Worm (Caenorhabditis elegans) whole organism, L4/young adult: ENCODE measurements around the gene bath-31.

Experiments
- W03F9.2 ChIP-seq: fragments of 150-350 bp; optimal IDR thresholded peaks from 2 replicates; lab custom pipeline; 2014; ENCODE audit warnings: missing biosample characterization, missing genetic modification characterization
- dao-5 ChIP-seq: sonication (generic microtip); optimal IDR thresholded peaks from 2 replicates; lab custom pipeline; 2016; ENCODE audit warnings: missing genotype, missing genetic modification characterization, moderate library complexity, missing compliant biosample characterization
- him-1 ChIP-seq: sonication (generic microtip); optimal IDR thresholded peaks from 2 replicates; lab custom pipeline; 2016; ENCODE audit warnings: missing genotype, missing genetic modification reagents, missing genetic modification characterization, missing compliant biosample characterization

Gene bath-31

DNA sequence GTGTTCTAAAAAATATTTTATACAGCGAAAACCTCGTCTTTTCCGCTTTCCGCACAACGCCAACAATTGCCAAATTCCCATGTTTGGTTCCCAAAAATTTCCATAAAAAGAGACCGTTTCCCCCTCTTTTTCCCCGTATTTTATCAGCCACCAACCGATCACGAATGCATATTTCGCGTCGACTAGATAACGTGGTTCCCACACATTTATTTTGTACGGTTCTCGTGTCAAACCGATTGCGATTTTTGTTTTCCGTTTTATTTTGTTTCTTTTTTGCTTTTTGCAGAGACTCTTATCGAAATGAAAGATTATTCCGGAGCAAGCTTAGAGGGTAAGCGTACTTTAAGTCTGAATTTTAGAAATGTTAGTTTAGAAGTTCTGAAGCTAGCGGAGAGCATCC lies 10.8 kb upstream of the bath-31 start, which contains the start of gene C46E10.3:
Gene C46E10.3 (plus strand): TSS at position 301 of the 400 bp plus-strand sequence.
- TF ChIP-seq W03F9.2 (tag; lab: Kevin White, UChicago): no peak
- TF ChIP-seq him-1 (tag; lab: Kevin White, UChicago): no peak
- TF ChIP-seq dao-5 (tag; lab: Kevin White, UChicago): no peak

DNA sequence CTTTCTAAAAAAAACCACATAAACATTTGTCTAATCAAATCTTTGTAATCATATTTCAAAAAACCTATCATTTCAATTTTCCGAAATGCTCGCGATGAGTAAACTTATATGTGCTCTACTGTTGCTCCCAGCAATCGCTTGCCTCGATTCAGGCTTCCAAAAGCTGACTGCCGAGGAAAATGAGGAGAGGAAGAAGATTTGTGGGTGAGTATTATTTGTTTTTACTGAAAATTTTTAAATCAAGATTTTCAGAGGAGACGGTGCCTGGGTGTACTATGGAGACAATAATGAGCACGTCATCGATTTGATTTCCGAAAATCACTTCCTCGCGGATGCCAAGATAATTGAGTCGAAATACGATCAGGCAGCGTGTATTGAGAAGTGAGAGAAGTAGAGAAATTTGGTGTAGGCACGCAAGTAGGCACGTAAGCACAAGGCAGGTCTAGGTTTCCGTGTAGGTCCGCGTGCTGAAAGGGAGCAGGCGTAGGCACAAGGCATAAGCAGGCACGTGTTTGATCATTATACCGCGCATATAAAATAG lies 7.5 kb upstream of the bath-31 start, which contains the start of gene C46E10.1:
Gene C46E10.1 (plus strand): TSS at position 51 of the 541 bp plus-strand sequence.
- TF ChIP-seq him-1 (tag; lab: Kevin White, UChicago): no peak

DNA sequence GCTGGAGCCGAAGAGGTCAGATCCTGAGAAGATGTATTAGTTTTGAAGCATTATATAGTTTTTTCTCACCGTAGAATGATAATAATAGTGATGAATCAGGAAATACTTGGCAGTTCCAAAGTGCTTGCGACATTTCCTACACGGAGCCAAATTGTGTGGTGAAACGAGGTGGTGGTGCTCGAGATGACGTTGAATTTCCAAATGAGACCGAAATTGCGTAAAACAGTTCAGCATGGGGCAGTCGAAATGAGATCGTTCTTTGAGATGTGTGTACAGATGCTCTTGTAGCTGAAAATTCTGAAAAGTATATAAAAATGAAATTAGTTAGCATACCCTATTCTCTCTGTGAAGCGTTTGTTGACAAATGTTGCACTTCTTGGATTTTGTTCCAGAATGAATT lies 3.8 kb upstream of the bath-31 start, which contains the start of gene C46E10.8:
Gene C46E10.8 (minus strand): TSS at position 101 of the 400 bp plus-strand sequence.
- no peak for TF ChIP-seq W03F9.2 (tag; lab: Kevin White, UChicago)
- no peak for TF ChIP-seq dao-5 (tag; lab: Kevin White, UChicago)
- TF ChIP-seq him-1 (tag; lab: Kevin White, UChicago): no peak

DNA sequence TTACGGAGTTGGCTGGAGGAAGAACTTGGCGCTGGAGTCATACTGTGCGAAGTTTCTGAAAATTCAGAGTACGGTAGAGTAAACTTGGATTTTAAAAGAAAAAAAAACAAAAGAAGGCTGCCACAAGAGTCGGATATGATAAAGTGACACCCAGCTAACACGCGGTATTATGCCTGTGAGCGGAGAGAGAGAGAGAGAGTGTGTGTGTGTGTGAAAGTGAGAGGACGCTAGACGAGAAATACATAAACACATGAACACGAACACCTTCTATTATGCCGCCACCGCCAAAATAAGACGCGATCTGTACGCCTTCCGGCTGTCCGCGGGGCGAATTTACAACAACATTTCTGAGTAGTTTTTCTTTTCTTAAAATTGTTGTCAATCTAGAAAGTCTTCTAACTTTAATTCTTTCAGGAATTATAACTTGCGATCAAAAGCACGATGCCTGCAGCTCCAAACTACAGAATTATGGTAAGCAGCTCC lies 5.2 kb downstream of the bath-31 start, which contains the start of gene F12E12.6:
Gene F12E12.6 (minus strand): TSS at position 51 of the 483 bp plus-strand sequence.
- TF ChIP-seq W03F9.2 (tag; lab: Kevin White, UChicago) (no peak), dao-5 (tag; lab: Kevin White, UChicago) (no peak), him-1 (tag; lab: Kevin White, UChicago) (no peak)

DNA sequence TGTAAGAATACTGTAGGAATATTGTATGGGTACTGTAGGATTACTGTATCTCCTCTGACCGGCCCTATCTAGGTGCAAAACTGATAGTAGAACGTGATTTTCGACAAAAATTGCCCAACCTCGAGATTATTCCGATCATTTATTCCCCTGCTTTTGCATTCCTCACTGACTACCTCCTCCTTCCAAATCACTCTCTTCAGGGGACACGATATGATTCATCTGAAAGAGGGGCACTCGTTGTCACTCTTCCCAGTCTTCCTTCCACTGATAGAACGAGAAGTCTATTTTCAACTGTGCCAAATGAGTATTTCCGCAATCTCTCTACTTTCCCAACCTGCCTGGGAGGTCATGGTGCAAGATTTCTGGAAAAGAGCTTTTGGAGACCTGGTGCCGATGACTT lies 7.9 kb downstream of the bath-31 start, which contains the start of gene F12E12.2:
Gene F12E12.2 (plus strand): TSS at position 301 of the 400 bp plus-strand sequence.
- no peak for TF ChIP-seq him-1 (tag; lab: Kevin White, UChicago)
- TF ChIP-seq dao-5 (tag; lab: Kevin White, UChicago): no peak
- no peak for TF ChIP-seq W03F9.2 (tag; lab: Kevin White, UChicago)

DNA sequence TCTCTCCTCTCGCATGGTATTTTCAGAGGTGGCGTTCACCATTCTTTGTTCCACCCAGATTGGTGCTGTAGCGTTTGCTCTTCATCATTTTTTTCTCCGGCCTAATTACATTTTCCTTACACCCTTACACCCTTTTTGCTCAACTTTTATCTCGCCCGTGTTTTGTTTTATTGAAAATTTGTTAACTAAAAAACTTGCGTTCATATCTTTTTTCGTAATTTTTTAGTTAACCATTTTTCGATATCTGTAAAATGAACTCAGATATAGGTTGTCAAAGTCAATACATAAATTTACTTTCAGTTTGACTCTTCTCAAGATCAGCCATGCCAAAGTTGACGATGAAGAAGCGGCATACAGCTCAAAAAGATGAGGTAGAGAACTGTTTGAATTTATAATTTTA lies 9.8 kb downstream of the bath-31 start, which contains the start of gene F12E12.1:
Gene F12E12.1 (plus strand): TSS at position 301 of the 400 bp plus-strand sequence.
- no peak for TF ChIP-seq him-1 (tag; lab: Kevin White, UChicago)
- TF ChIP-seq dao-5 (tag; lab: Kevin White, UChicago): no peak
- TF ChIP-seq W03F9.2 (tag; lab: Kevin White, UChicago): no peak

DNA sequence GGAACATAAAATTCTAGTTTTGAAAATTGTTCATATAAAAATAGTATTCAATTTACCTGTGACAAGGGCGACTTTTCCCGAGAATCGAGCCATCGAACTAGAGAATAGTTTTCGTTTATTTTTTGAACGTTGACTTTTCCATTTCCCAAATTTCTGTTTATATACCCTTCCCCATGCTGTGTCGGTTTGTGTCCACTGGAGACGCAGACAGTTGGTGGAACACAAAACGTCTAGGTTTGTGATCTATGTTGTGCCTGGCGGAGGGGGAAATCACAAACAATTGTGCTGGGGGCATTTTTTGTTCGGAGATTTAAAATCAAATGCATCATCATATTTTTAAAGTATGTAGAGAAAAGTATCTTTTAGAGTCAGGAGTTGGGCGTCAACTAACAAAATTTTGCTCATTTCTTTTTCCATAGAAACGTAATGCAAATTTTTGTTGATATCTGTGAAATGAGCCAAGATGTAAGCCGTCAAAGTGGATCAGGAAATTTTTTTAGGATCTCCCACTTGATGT lies 12.0 kb downstream of the bath-31 start, which contains the start of gene nta-1:
Gene nta-1 (minus strand): TSS at position 131 of the 517 bp plus-strand sequence.
- TF ChIP-seq him-1 (tag; lab: Kevin White, UChicago) (no peak), dao-5 (tag; lab: Kevin White, UChicago) (no peak), W03F9.2 (tag; lab: Kevin White, UChicago) (no peak)

DNA sequence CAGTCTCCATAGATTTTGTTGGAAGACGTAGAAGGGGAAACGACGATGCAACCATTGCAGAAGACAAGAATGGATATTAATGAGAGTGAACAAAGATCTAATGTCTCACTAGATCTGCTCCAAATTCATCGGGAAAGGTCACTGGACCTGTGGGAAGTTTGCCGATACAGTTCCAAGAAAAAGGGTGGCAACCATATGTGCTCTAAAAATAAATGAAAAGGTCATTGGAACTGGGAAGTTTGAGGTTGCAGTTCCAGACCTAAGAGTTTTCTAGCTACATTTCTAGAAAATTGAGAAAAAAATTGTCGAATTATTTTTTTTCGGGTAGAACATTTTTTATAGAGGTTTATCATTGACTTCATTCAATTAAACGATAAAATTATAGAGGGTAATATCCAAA lies 15.6 kb downstream of the bath-31 start, which contains the start of gene fbxb-92:
Gene fbxb-92 (minus strand): TSS at position 101 of the 400 bp plus-strand sequence.
- TF ChIP-seq him-1 (tag; lab: Kevin White, UChicago): no peak
- TF ChIP-seq dao-5 (tag; lab: Kevin White, UChicago): no peak
- TF ChIP-seq W03F9.2 (tag; lab: Kevin White, UChicago): no peak

DNA sequence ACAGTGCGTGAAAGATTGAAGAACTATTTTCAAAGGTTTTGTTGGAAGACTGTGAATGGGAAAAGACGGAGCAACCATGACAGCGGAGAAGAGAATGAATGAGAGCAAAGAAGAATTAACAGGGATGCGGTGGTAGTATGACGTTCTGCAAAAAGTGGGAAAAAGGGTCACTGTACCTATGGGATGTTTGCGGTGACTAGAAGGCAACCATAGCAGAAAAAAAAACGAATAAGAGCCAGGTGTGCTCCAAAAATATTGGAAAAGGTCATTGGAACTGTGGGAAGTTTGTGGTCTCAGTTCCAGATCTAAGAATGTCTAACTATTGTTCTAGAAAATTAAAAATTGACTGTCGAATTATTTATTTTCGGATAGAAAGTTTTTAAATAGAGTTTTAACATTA lies 16.9 kb downstream of the bath-31 start, which contains the start of gene fbxb-90:
Gene fbxb-90 (minus strand): TSS at position 101 of the 400 bp plus-strand sequence.
- TF ChIP-seq him-1 (tag; lab: Kevin White, UChicago) (no peak), dao-5 (tag; lab: Kevin White, UChicago) (no peak), W03F9.2 (tag; lab: Kevin White, UChicago) (no peak)

DNA sequence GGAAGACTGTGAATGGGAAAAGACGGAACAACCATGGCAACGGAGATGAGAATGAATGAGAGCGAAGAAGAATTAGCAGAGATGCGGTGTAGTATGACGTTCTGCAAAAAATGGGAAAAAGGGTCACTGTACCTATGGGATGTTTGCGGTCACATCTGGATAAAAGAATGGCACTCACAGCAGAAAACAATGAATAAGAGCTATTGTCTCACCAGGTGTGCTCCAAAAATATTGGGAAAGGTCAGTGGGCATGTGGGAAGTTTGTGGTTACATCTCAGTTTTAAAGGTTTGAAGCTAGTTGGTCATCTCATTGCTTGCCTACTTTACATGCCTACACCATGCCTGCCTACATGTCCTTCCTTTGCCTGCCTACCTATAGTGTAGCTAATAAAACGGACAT lies 18.9 kb downstream of the bath-31 start, which contains the start of gene fbxb-91:
Gene fbxb-91 (minus strand): TSS at position 101 of the 400 bp plus-strand sequence.
- TF ChIP-seq W03F9.2 (tag; lab: Kevin White, UChicago) (no peak), him-1 (tag; lab: Kevin White, UChicago) (no peak), dao-5 (tag; lab: Kevin White, UChicago) (no peak)

DNA sequence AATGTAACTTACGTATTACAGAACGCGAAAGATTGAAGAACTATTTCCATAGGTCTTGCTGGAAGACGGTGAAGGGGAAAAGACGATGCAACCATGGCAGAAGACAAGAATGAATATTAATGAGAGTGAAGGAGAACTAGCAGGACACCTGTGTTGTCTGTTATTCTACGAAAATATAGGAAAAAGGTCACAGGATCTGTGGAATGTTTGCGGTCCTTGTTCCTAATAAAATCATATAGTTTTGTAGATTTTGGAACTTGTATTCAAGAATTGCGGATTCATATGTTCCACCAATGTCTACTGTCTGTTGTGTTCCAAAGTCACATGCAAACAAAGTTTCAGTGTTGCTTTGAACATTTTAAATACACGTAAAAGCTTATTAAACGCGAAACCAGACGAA lies 20.4 kb downstream of the bath-31 start, which contains the start of gene sdz-11:
Gene sdz-11 (minus strand): TSS at position 101 of the 400 bp plus-strand sequence.
- no peak for TF ChIP-seq dao-5 (tag; lab: Kevin White, UChicago)
- TF ChIP-seq him-1 (tag; lab: Kevin White, UChicago): no peak
- TF ChIP-seq W03F9.2 (tag; lab: Kevin White, UChicago): no peak

DNA sequence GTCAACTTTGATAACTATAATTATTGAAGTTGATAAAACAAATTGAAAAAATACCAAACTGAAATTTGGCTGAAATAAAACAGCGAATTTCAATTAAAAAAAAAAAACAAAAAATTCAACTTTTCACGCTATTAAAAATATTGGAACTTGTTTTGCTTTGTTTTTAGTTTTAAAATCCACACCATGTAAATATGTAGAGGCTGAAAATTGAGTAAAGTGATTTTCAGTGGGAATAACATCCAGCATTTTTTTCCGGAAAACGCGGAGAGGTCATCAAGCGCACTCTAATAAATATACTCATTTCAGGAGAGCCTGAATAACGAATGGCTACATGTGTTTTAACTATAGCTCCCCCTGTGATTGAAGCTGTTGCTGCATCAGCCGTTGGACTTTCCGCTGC lies 21.8 kb downstream of the bath-31 start, which contains the start of gene rcd-1:
Gene rcd-1 (plus strand): TSS at position 301 of the 400 bp plus-strand sequence.
- TF ChIP-seq dao-5 (tag; lab: Kevin White, UChicago) (no peak), W03F9.2 (tag; lab: Kevin White, UChicago) (no peak), him-1 (tag; lab: Kevin White, UChicago) (no peak)

DNA sequence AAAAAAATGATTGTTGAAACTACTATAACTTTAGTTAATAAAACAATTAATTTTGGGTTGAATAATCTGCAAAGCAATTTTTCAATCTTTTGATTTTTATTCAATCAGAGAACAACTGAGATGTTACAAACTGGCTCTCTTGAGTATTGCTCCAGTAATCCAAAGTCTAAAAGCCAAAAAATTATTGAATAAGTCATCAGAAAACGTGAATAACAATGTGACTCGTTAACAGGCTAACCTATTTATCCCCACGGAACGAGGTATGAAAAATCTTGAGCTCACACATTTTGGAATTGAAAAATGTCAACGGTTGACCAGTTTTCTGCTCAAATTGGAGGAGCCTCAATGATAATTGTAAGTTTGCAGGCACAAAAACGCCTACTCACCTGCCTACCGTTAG lies 25.7 kb downstream of the bath-31 start, which contains the start of gene srx-111:
Gene srx-111 (plus strand): TSS at position 301 of the 400 bp plus-strand sequence.
- TF ChIP-seq W03F9.2 (tag; lab: Kevin White, UChicago): no peak
- TF ChIP-seq him-1 (tag; lab: Kevin White, UChicago): no peak
- TF ChIP-seq dao-5 (tag; lab: Kevin White, UChicago): no peak
